Worm (Caenorhabditis elegans) whole organism, midembryonic: ENCODE data around the gene rtfo-1.

Source experiments
- T22C8.4 ChIP-seq: fragments of 200-800 bp; sonication (Bioruptor generic); IDR thresholded peaks from 2 replicates; pipeline ENCODE4 v1.3.6; 2022; ENCODE audit warnings: missing genetic modification characterization, missing compliant biosample characterization
- cog-1 ChIP-seq: sonication (generic microtip); optimal IDR thresholded peaks from 2 replicates; lab custom pipeline; 2016; ENCODE audit warnings: missing genetic modification characterization, missing compliant biosample characterization
- flt-1 ChIP-seq: fragments of 200-800 bp; sonication (Bioruptor generic); IDR thresholded peaks from 2 replicates; pipeline ENCODE4 v1.3.6; 2022; ENCODE audit warnings: missing genetic modification characterization, missing compliant biosample characterization
- klf-2 ChIP-seq: fragments of 200-800 bp; sonication (Bioruptor generic); conservative IDR thresholded peaks from 2 replicates; pipeline ENCODE4 v1.3.6; 2022; ENCODE audit warnings: missing genetic modification reagents, missing genetic modification characterization, missing compliant biosample characterization
- med-1 ChIP-seq: sonication (generic microtip); optimal IDR thresholded peaks from 2 replicates; lab custom pipeline; 2017; ENCODE audit warnings: missing genetic modification characterization, mild to moderate bottlenecking, missing compliant biosample characterization, antibody characterized with exemption, missing genetic modification reagents; ENCODE audit not compliant: insufficient read depth
- ref-1 ChIP-seq: fragments of 200-800 bp; sonication (Bioruptor generic); conservative IDR thresholded peaks from 2 replicates; pipeline ENCODE4 v1.3.6; 2022; ENCODE audit warnings: missing genetic modification reagents, missing genetic modification characterization, missing compliant biosample characterization
- tab-1 ChIP-seq: fragments of 200-800 bp; sonication (Bioruptor generic); IDR thresholded peaks from 2 replicates; pipeline ENCODE4 v1.3.6; 2022; ENCODE audit warnings: missing genetic modification characterization, missing compliant biosample characterization
- ztf-23 ChIP-seq: fragments of 200-800 bp; sonication (Bioruptor generic); IDR thresholded peaks from 2 replicates; pipeline ENCODE4 v1.3.6; 2022; ENCODE audit warnings: missing genetic modification reagents, missing genetic modification characterization, missing compliant biosample characterization
- ztf-29 ChIP-seq: fragments of 200-800 bp; sonication (Bioruptor generic); IDR thresholded peaks from 2 replicates; pipeline ENCODE4 v1.3.6; 2022; ENCODE audit warnings: missing genetic modification reagents, missing genetic modification characterization, missing compliant biosample characterization

- TF ChIP-seq ztf-29, result no peak
- TF ChIP-seq T22C8.4 (GFP tag; lab: Robert Waterston, UW), result no peak
- no peak for TF ChIP-seq med-1 (GFP tag; lab: Kevin White, UChicago)
- no peak for TF ChIP-seq tab-1 (GFP tag; lab: Robert Waterston, UW)
- TF ChIP-seq klf-2 (GFP tag; lab: Robert Waterston, UW), result no peak
- TF ChIP-seq ztf-23 (GFP tag; lab: Robert Waterston, UW), result no peak
- TF ChIP-seq flt-1, result no peak
- no peak for TF ChIP-seq ref-1 (GFP tag; lab: Robert Waterston, UW)
- no peak for TF ChIP-seq cog-1 (tag; lab: Kevin White, UChicago)
These were observed 33.3 kb upstream of the rtfo-1 start, which contains the start of gene pqn-63 for ce11 chrV:9615725-9616124.
